Worm (Caenorhabditis elegans) whole organism, mixed stage, embryonic: Measurements from ENCODE around the gene aagr-3.
A peak's percentile ranks its signal among the peaks of the same experiment; 100 is the strongest.

ENCODE experiments used
- bed-3 ChIP-seq: fragments of 200-800 bp; sonication (Bioruptor generic); optimal IDR thresholded peaks from 3 replicates; lab custom pipeline; 2018; ENCODE audit warnings: mild to moderate bottlenecking, missing genetic modification characterization, moderate library complexity, missing compliant biosample characterization
- blmp-1 ChIP-seq: fragments of 150-350 bp; optimal IDR thresholded peaks from 2 replicates; lab custom pipeline; 2014; ENCODE audit warnings: missing biosample characterization, missing genetic modification characterization
- elt-3 ChIP-seq: fragments of 150-350 bp; optimal IDR thresholded peaks from 2 replicates; lab custom pipeline; 2014; ENCODE audit warnings: missing biosample characterization, missing genetic modification characterization
- flh-1 ChIP-seq: fragments of 200-800 bp; sonication (Bioruptor generic); optimal IDR thresholded peaks from 2 replicates; lab custom pipeline; 2018; ENCODE audit warnings: mild to moderate bottlenecking, missing genetic modification characterization, moderate library complexity, missing compliant biosample characterization
- lin-13 ChIP-seq: fragments of 150-350 bp; optimal IDR thresholded peaks from 2 replicates; lab custom pipeline; 2014; ENCODE audit warnings: missing biosample characterization, missing genetic modification characterization
- lsy-2 ChIP-seq: fragments of 150-350 bp; optimal IDR thresholded peaks from 2 replicates; lab custom pipeline; 2014; ENCODE audit warnings: missing biosample characterization, missing genetic modification characterization
- mep-1 ChIP-seq: fragments of 150-350 bp; optimal IDR thresholded peaks from 2 replicates; lab custom pipeline; 2017; ENCODE audit warnings: missing biosample characterization, missing genetic modification reagents, missing genetic modification characterization, inconsistent platforms
- nhr-12 ChIP-seq: fragments of 150-350 bp; optimal IDR thresholded peaks from 2 replicates; lab custom pipeline; 2014; ENCODE audit warnings: missing biosample characterization, missing genetic modification characterization
- nhr-237 ChIP-seq: fragments of 150-350 bp; optimal IDR thresholded peaks from 2 replicates; lab custom pipeline; 2014; ENCODE audit warnings: missing biosample characterization, missing genetic modification characterization
- nhr-76 ChIP-seq: sonication (generic microtip); optimal IDR thresholded peaks from 2 replicates; lab custom pipeline; 2017; ENCODE audit warnings: missing biosample characterization, missing genetic modification characterization
- tbx-8 ChIP-seq: fragments of 200-800 bp; sonication (Bioruptor generic); optimal IDR thresholded peaks from 2 replicates; lab custom pipeline; 2018; ENCODE audit warnings: mild to moderate bottlenecking, missing genetic modification characterization, moderate library complexity, missing compliant biosample characterization
- unc-120 ChIP-seq: sonication (generic microtip); optimal IDR thresholded peaks from 2 replicates; lab custom pipeline; 2017; ENCODE audit warnings: missing genetic modification characterization, missing compliant biosample characterization; ENCODE audit not compliant: poor library complexity, severe bottlenecking
- unc-39 ChIP-seq: fragments of 150-350 bp; optimal IDR thresholded peaks from 2 replicates; lab custom pipeline; 2014; ENCODE audit warnings: missing biosample characterization, missing genetic modification characterization
- ztf-11 ChIP-seq: fragments of 150-350 bp; optimal IDR thresholded peaks from 2 replicates; lab custom pipeline; 2014; ENCODE audit warnings: missing biosample characterization, missing genetic modification characterization

DNA sequence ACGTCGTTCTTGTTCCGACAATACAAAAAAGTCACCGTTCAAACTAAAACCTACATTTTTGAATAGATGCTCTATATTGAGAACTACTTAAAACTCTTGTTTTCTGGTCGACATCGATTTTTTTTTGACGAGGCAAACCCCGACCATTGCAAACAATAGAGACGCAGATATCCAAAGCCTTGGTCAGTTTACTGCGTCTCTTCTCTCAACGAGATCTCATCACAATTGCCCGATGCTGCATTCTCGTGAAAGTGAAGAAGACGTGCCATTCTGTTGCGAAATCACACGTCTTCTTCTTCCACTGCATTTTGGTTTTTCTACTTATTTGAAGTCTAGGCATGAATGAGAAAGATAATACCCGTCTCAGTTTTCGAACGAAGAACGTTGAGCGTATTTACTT is 24.9 kb downstream of the aagr-3 start:
- TF ChIP-seq ztf-11 (tag; lab: Kevin White, UChicago), result no peak
- TF ChIP-seq flh-1 (GFP tag; lab: Kevin White, UChicago), result no peak
- TF ChIP-seq nhr-76 (tag; lab: Kevin White, UChicago), result no peak
- TF ChIP-seq lsy-2, result peak; percentile 3
- no peak for TF ChIP-seq blmp-1 (tag; lab: Kevin White, UChicago)
- no peak for TF ChIP-seq unc-120 (tag; lab: Kevin White, UChicago)
- TF ChIP-seq nhr-12 (tag; lab: Kevin White, UChicago), result no peak
- no peak for TF ChIP-seq tbx-8
- no peak for TF ChIP-seq lin-13 (tag; lab: Kevin White, UChicago)
- TF ChIP-seq bed-3 (GFP tag; lab: Kevin White, UChicago), result no peak
- no peak for TF ChIP-seq elt-3 (tag; lab: Kevin White, UChicago)
- peak; percentile 18 for TF ChIP-seq nhr-237 (tag; lab: Kevin White, UChicago)
- peak; percentile 11 for TF ChIP-seq mep-1 (tag; lab: Kevin White, UChicago)
- TF ChIP-seq unc-39 (tag; lab: Kevin White, UChicago), result no peak
